Worm (Caenorhabditis elegans) whole organism, L4 larva: ENCODE data around the gene Y39A3A.2.
A peak's percentile ranks its signal among the peaks of the same experiment; 100 is the strongest.

ENCODE experiments used
- F49E8.2 ChIP-seq: sonication (generic microtip); optimal IDR thresholded peaks from 2 replicates; lab custom pipeline; 2016; ENCODE audit warnings: missing compliant biosample characterization, mild to moderate bottlenecking, missing genetic modification characterization, borderline replicate concordance
- R02D3.7 ChIP-seq: fragments of 150-350 bp; sonication (generic microtip); optimal IDR thresholded peaks from 3 replicates; lab custom pipeline; 2014; ENCODE audit warnings: missing biosample characterization, missing genetic modification characterization
- T26A8.4 ChIP-seq: fragments of 200-800 bp; sonication (Bioruptor generic); IDR thresholded peaks from 2 replicates; pipeline ENCODE4 v1.3.6; 2022; ENCODE audit warnings: missing genetic modification characterization, missing compliant biosample characterization
- Y105C5A.15 ChIP-seq: fragments of 200-800 bp; sonication (Bioruptor generic); IDR thresholded peaks from 2 replicates; pipeline ENCODE4 v1.3.6; 2022; ENCODE audit warnings: missing genetic modification characterization, missing compliant biosample characterization
- Y5F2A.4 ChIP-seq: fragments of 200-800 bp; sonication (Bioruptor generic); optimal IDR thresholded peaks from 2 replicates; lab custom pipeline; 2018; ENCODE audit warnings: mild to moderate bottlenecking, missing genetic modification characterization, missing compliant biosample characterization
- ZK546.5 ChIP-seq, 2 experiments: sonication (generic microtip); optimal IDR thresholded peaks; 2 replicates each; lab custom pipeline; 2017; ENCODE audit warnings: missing biosample characterization in 2 of 2, missing genetic modification characterization in 2 of 2
- aha-1 ChIP-seq: fragments of 150-350 bp; peaks from one replicate; lab custom pipeline; 2014; ENCODE audit warnings: missing biosample characterization, missing genetic modification characterization
- ceh-20 ChIP-seq: fragments of 200-800 bp; sonication (Bioruptor generic); IDR thresholded peaks from 2 replicates; pipeline ENCODE4 v1.3.6; 2022; ENCODE audit warnings: missing genetic modification reagents, missing genetic modification characterization, missing compliant biosample characterization
- ceh-28 ChIP-seq: fragments of 150-350 bp; optimal IDR thresholded peaks from 2 replicates; lab custom pipeline; 2014; ENCODE audit warnings: missing biosample characterization, missing genetic modification reagents, missing genetic modification characterization
- ceh-82 ChIP-seq: sonication (generic microtip); optimal IDR thresholded peaks from 2 replicates; lab custom pipeline; 2017; ENCODE audit warnings: missing biosample characterization, missing genetic modification characterization
- daf-12 ChIP-seq: fragments of 150-350 bp; optimal IDR thresholded peaks from 2 replicates; lab custom pipeline; 2014; ENCODE audit warnings: missing biosample characterization, missing genetic modification reagents, missing genetic modification characterization
- daf-8 ChIP-seq: fragments of 200-800 bp; sonication (Bioruptor generic); IDR thresholded peaks from 2 replicates; pipeline ENCODE4 v1.3.6; 2022; ENCODE audit warnings: missing genetic modification characterization, missing compliant biosample characterization
- dmd-6 ChIP-seq: fragments of 200-800 bp; sonication (Bioruptor generic); IDR thresholded peaks from 2 replicates; pipeline ENCODE4 v1.3.6; 2022; ENCODE audit warnings: missing genetic modification reagents, missing genetic modification characterization, missing compliant biosample characterization
- dmd-8 ChIP-seq: fragments of 200-800 bp; sonication (Bioruptor generic); IDR thresholded peaks from 2 replicates; pipeline ENCODE4 v1.3.6; 2022; ENCODE audit warnings: missing genetic modification characterization, missing compliant biosample characterization
- dve-1 ChIP-seq: sonication (generic microtip); optimal IDR thresholded peaks from 2 replicates; lab custom pipeline; 2017; ENCODE audit warnings: antibody characterized with exemption, mild to moderate bottlenecking, missing genetic modification characterization, missing compliant biosample characterization; ENCODE audit not compliant: insufficient read depth
- egl-27 ChIP-seq: sonication (generic microtip); optimal IDR thresholded peaks from 3 replicates; lab custom pipeline; 2017; ENCODE audit warnings: missing biosample characterization, missing genetic modification reagents, missing genetic modification characterization
- gei-8 ChIP-seq: fragments of 200-800 bp; sonication (Bioruptor generic); optimal IDR thresholded peaks from 2 replicates; lab custom pipeline; 2018; ENCODE audit warnings: mild to moderate bottlenecking, missing genetic modification characterization, missing compliant biosample characterization
- hif-1 ChIP-seq, 2 experiments: sonication (generic microtip); optimal IDR thresholded peaks; 2 replicates each; lab custom pipeline; 2016 to 2017; ENCODE audit warnings: missing compliant biosample characterization in 2 of 2, missing genetic modification characterization in 2 of 2, missing genetic modification reagents in 2 of 2, missing genotype in 2 of 2, mild to moderate bottlenecking in 1 of 2
- hlh-11 ChIP-seq: fragments of 200-800 bp; sonication (Bioruptor generic); optimal IDR thresholded peaks from 2 replicates; lab custom pipeline; 2018; ENCODE audit warnings: mild to moderate bottlenecking, missing genetic modification characterization, missing compliant biosample characterization
- hlh-30 ChIP-seq: sonication (generic microtip); optimal IDR thresholded peaks from 2 replicates; lab custom pipeline; 2017; ENCODE audit warnings: antibody characterized with exemption, mild to moderate bottlenecking, missing genetic modification characterization, missing compliant biosample characterization; ENCODE audit not compliant: insufficient read depth
- lim-7 ChIP-seq: fragments of 200-800 bp; sonication (Bioruptor generic); IDR thresholded peaks from 2 replicates; pipeline ENCODE4 v1.3.6; 2022; ENCODE audit warnings: missing genetic modification characterization, missing compliant biosample characterization
- lin-1 ChIP-seq: fragments of 200-800 bp; sonication (Bioruptor generic); IDR thresholded peaks from 2 replicates; pipeline ENCODE4 v1.3.6; 2022; ENCODE audit warnings: missing genetic modification reagents, missing genetic modification characterization, missing compliant biosample characterization
- lin-13 ChIP-seq: fragments of 150-350 bp; optimal IDR thresholded peaks from 2 replicates; lab custom pipeline; 2014; ENCODE audit warnings: missing biosample characterization, missing genetic modification reagents, missing genetic modification characterization
- lin-15B ChIP-seq: fragments of 150-350 bp; sonication (generic microtip); optimal IDR thresholded peaks from 3 replicates; lab custom pipeline; 2014; ENCODE audit warnings: missing biosample characterization, missing genetic modification characterization
- lin-38 ChIP-seq: fragments of 200-800 bp; sonication (Bioruptor generic); IDR thresholded peaks from 2 replicates; pipeline ENCODE4 v1.3.6; 2022; ENCODE audit warnings: missing genetic modification reagents, missing genetic modification characterization, missing compliant biosample characterization
- mep-1 ChIP-seq: fragments of 150-350 bp; sonication (generic microtip); optimal IDR thresholded peaks from 3 replicates; lab custom pipeline; 2014; ENCODE audit warnings: missing biosample characterization, missing genetic modification characterization
- mes-2 ChIP-seq: sonication (generic microtip); optimal IDR thresholded peaks from 2 replicates; lab custom pipeline; 2016; ENCODE audit warnings: missing genotype, mild to moderate bottlenecking, missing genetic modification characterization, missing compliant biosample characterization; ENCODE audit not compliant: poor library complexity, severe bottlenecking
- mxl-2 ChIP-seq: fragments of 200-800 bp; sonication (Bioruptor generic); conservative IDR thresholded peaks from 2 replicates; pipeline ENCODE4 v1.3.6; 2022; ENCODE audit warnings: missing genetic modification reagents, missing genetic modification characterization, missing compliant biosample characterization
- nhr-10 ChIP-seq: fragments of 150-350 bp; optimal IDR thresholded peaks from 2 replicates; lab custom pipeline; 2014; ENCODE audit warnings: missing biosample characterization, missing genetic modification characterization
- nhr-11 ChIP-seq: fragments of 150-350 bp; optimal IDR thresholded peaks from 2 replicates; lab custom pipeline; 2014; ENCODE audit warnings: missing biosample characterization, missing genetic modification characterization
- nhr-111 ChIP-seq: fragments of 200-800 bp; sonication (Bioruptor generic); optimal IDR thresholded peaks from 2 replicates; lab custom pipeline; 2018; ENCODE audit warnings: mild to moderate bottlenecking, missing genetic modification characterization, missing compliant biosample characterization
- nhr-28 ChIP-seq: fragments of 150-350 bp; optimal IDR thresholded peaks from 2 replicates; lab custom pipeline; 2014; ENCODE audit warnings: missing biosample characterization, missing genetic modification characterization
- nhr-42 ChIP-seq: fragments of 200-800 bp; sonication (Bioruptor generic); IDR thresholded peaks from 2 replicates; pipeline ENCODE4 v1.3.6; 2022; ENCODE audit warnings: missing genetic modification characterization, missing compliant biosample characterization
- nhr-48 ChIP-seq: sonication (generic microtip); optimal IDR thresholded peaks from 2 replicates; lab custom pipeline; 2016; ENCODE audit warnings: mild to moderate bottlenecking, missing genetic modification characterization, missing compliant biosample characterization
- nhr-77 ChIP-seq: fragments of 150-350 bp; optimal IDR thresholded peaks from 2 replicates; lab custom pipeline; 2014; ENCODE audit warnings: missing biosample characterization, missing genetic modification characterization
- pha-4 ChIP-seq, 2 experiments: fragments of 150-350 bp in 1 of 2; fragments of 200-800 bp in 1 of 2; sonication (Bioruptor generic) in 1 of 2; IDR thresholded peaks in 1 of 2; optimal IDR thresholded peaks in 1 of 2; 2 replicates each; pipeline versions ENCODE4 v1.3.6 to Lab custom; 2014 to 2022; ENCODE audit warnings: missing genetic modification characterization in 2 of 2, missing genetic modification reagents in 2 of 2, missing biosample characterization in 1 of 2, missing compliant biosample characterization in 1 of 2
- rbr-2 ChIP-seq: sonication (generic microtip); optimal IDR thresholded peaks from 2 replicates; lab custom pipeline; 2016; ENCODE audit warnings: missing genotype, missing genetic modification characterization, missing compliant biosample characterization
- sdz-12 ChIP-seq: fragments of 200-800 bp; sonication (Bioruptor generic); optimal IDR thresholded peaks from 2 replicates; lab custom pipeline; 2018; ENCODE audit warnings: mild to moderate bottlenecking, missing genetic modification characterization, missing compliant biosample characterization
- set-16 ChIP-seq: fragments of 200-800 bp; sonication (Bioruptor generic); IDR thresholded peaks from 2 replicates; pipeline ENCODE4 v1.3.6; 2022; ENCODE audit warnings: missing genetic modification reagents, missing genetic modification characterization, missing compliant biosample characterization
- skn-1 ChIP-seq: fragments of 150-350 bp; optimal IDR thresholded peaks from 2 replicates; lab custom pipeline; 2014; ENCODE audit warnings: missing biosample characterization, missing genetic modification characterization
- snpc-1.2 ChIP-seq: fragments of 200-800 bp; sonication (Bioruptor generic); IDR thresholded peaks from 2 replicates; pipeline ENCODE4 v1.3.6; 2022; ENCODE audit warnings: missing genetic modification reagents, missing genetic modification characterization, missing compliant biosample characterization
- snpc-4 ChIP-seq: fragments of 150-350 bp; optimal IDR thresholded peaks from 2 replicates; lab custom pipeline; 2014; ENCODE audit warnings: missing biosample characterization, missing genetic modification characterization
- spr-1 ChIP-seq: sonication (generic microtip); optimal IDR thresholded peaks from 2 replicates; lab custom pipeline; 2016; ENCODE audit warnings: mild to moderate bottlenecking, missing genetic modification characterization, missing compliant biosample characterization
- tag-97 ChIP-seq: fragments of 200-800 bp; sonication (Bioruptor generic); IDR thresholded peaks from 2 replicates; pipeline ENCODE4 v1.3.6; 2022; ENCODE audit warnings: missing genetic modification characterization, missing compliant biosample characterization
- unc-130 ChIP-seq: sonication (generic microtip); optimal IDR thresholded peaks from 2 replicates; lab custom pipeline; 2016; ENCODE audit warnings: missing genetic modification reagents, missing genetic modification characterization, missing compliant biosample characterization
- unc-39 ChIP-seq: sonication (generic microtip); optimal IDR thresholded peaks from 2 replicates; lab custom pipeline; 2017; ENCODE audit warnings: missing biosample characterization, missing genetic modification characterization
- vab-7 ChIP-seq: fragments of 200-800 bp; sonication (Bioruptor generic); IDR thresholded peaks from 2 replicates; pipeline ENCODE4 v1.3.6; 2022; ENCODE audit warnings: missing genetic modification reagents, missing genetic modification characterization, missing compliant biosample characterization
- zfp-3 ChIP-seq: fragments of 200-800 bp; sonication (Bioruptor generic); conservative IDR thresholded peaks from 2 replicates; pipeline ENCODE4 v1.3.6; 2022; ENCODE audit warnings: missing genetic modification reagents, missing genetic modification characterization, missing compliant biosample characterization
- zip-2 ChIP-seq: fragments of 150-350 bp; optimal IDR thresholded peaks from 2 replicates; lab custom pipeline; 2014; ENCODE audit warnings: missing biosample characterization, missing genetic modification characterization
- ztf-7 ChIP-seq: fragments of 150-350 bp; optimal IDR thresholded peaks from 2 replicates; lab custom pipeline; 2014; ENCODE audit warnings: missing biosample characterization, missing genetic modification characterization

The Y39A3A.2 gene

ce11 chrIII:2090695-2091094 is 33.2 kb upstream of the Y39A3A.2 start (continued):
- TF ChIP-seq lin-15B (tag; lab: Kevin White, UChicago) (no peak), R02D3.7 (tag; lab: Kevin White, UChicago) (no peak), nhr-77 (tag; lab: Kevin White, UChicago) (peak; percentile 42), ztf-7 (tag; lab: Kevin White, UChicago) (no peak), sdz-12 (GFP tag; lab: Kevin White, UChicago) (no peak), zfp-3 (GFP tag; lab: Robert Waterston, UW) (no peak), nhr-10 (tag; lab: Kevin White, UChicago) (no peak), nhr-11 (tag; lab: Kevin White, UChicago) (no peak), aha-1 (peak; percentile 2), F49E8.2 (tag; lab: Kevin White, UChicago) (no peak), set-16 (GFP tag; lab: Robert Waterston, UW) (no peak), Y5F2A.4 (GFP tag; lab: Kevin White, UChicago) (no peak), egl-27 (tag; lab: Kevin White, UChicago) (no peak), lin-38 (GFP tag; lab: Robert Waterston, UW) (peak; percentile 36), lin-13 (GFP tag; lab: Kevin White, UChicago) (peak; percentile 71), spr-1 (tag; lab: Kevin White, UChicago) (no peak), snpc-4 (tag; lab: Kevin White, UChicago) (no peak), lin-1 (GFP tag; lab: Robert Waterston, UW) (no peak), gei-8 (GFP tag; lab: Kevin White, UChicago) (no peak), ceh-28 (tag; lab: Kevin White, UChicago) (no peak), ZK546.5 (tag; optimal IDR thresholded peaks at IDR 0.05; lab: Kevin White, UChicago) (no peak), mes-2 (tag; lab: Kevin White, UChicago) (peak; percentile 68), mxl-2 (GFP tag; lab: Robert Waterston, UW) (no peak)

ce11 chrIII:2089453-2089852 is 32.0 kb upstream of the Y39A3A.2 start:
- TF ChIP-seq ceh-28 (tag; lab: Kevin White, UChicago): no peak
- no peak for TF ChIP-seq unc-39
- no peak for TF ChIP-seq zip-2 (tag; lab: Kevin White, UChicago)
- no peak for TF ChIP-seq daf-12 (tag; lab: Kevin White, UChicago)
- 0 out of 2 replicates have a peak, but pooled peaks have one; percentile 18 for TF ChIP-seq dmd-6
- TF ChIP-seq nhr-111 (GFP tag; lab: Kevin White, UChicago): no peak
- no peak for TF ChIP-seq T26A8.4 (GFP tag; lab: Robert Waterston, UW)
- TF ChIP-seq hif-1 (tag; optimal IDR thresholded peaks at IDR 0.05; lab: Kevin White, UChicago): no peak
- TF ChIP-seq nhr-28: no peak
- TF ChIP-seq hlh-30 (tag; lab: Kevin White, UChicago): peak; percentile 81
- peak; percentile 31 for TF ChIP-seq dve-1 (tag; lab: Kevin White, UChicago)
- no peak for TF ChIP-seq lim-7
- TF ChIP-seq rbr-2: peak; percentile 1
- peak; percentile 39 for TF ChIP-seq hlh-11 (tag; lab: Kevin White, UChicago)
- no peak for TF ChIP-seq unc-130 (GFP tag; lab: Kevin White, UChicago)
- peak; percentile 23 for TF ChIP-seq mep-1 (tag; lab: Kevin White, UChicago)
- TF ChIP-seq snpc-1.2 (GFP tag; lab: Robert Waterston, UW): no peak
- no peak for TF ChIP-seq pha-4 (GFP tag; IDR thresholded peaks at IDR 0.05; lab: Robert Waterston, UW)
- TF ChIP-seq pha-4 (tag; optimal IDR thresholded peaks at IDR 0.05; lab: Kevin White, UChicago): no peak
- no peak for TF ChIP-seq dmd-8
- no peak for TF ChIP-seq skn-1 (tag; lab: Kevin White, UChicago)
- TF ChIP-seq Y105C5A.15 (GFP tag; lab: Robert Waterston, UW): no peak
- no peak for TF ChIP-seq ZK546.5 (tag; optimal IDR thresholded peaks at IDR 0.05; lab: Kevin White, UChicago)
- no peak for TF ChIP-seq nhr-42 (GFP tag; lab: Robert Waterston, UW)
- TF ChIP-seq daf-8 (GFP tag; lab: Robert Waterston, UW): no peak
- TF ChIP-seq ceh-82 (tag; lab: Kevin White, UChicago): no peak
- no peak for TF ChIP-seq ceh-20 (GFP tag; lab: Robert Waterston, UW)
- TF ChIP-seq vab-7: no peak
- no peak for TF ChIP-seq nhr-48 (tag; lab: Kevin White, UChicago)
- no peak for TF ChIP-seq tag-97 (GFP tag; lab: Robert Waterston, UW)
- no peak for TF ChIP-seq lin-38 (GFP tag; lab: Robert Waterston, UW)
